Worm (Caenorhabditis elegans) whole organism, L4 larva: ENCODE results near the gene F52D2.5.

Experiments
- Y75B8A.6 ChIP-seq: fragments of 200-800 bp; sonication (Bioruptor generic); IDR thresholded peaks from 2 replicates; pipeline ENCODE4 v1.3.6; 2022; ENCODE audit warnings: missing genetic modification reagents, missing genetic modification characterization, missing compliant biosample characterization
- nhr-11 ChIP-seq: fragments of 150-350 bp; optimal IDR thresholded peaks from 2 replicates; lab custom pipeline; 2014; ENCODE audit warnings: missing biosample characterization, missing genetic modification characterization
- pqm-1 ChIP-seq: sonication (generic microtip); optimal IDR thresholded peaks from 2 replicates; lab custom pipeline; 2017; ENCODE audit warnings: missing biosample characterization, missing genetic modification characterization

DNA sequence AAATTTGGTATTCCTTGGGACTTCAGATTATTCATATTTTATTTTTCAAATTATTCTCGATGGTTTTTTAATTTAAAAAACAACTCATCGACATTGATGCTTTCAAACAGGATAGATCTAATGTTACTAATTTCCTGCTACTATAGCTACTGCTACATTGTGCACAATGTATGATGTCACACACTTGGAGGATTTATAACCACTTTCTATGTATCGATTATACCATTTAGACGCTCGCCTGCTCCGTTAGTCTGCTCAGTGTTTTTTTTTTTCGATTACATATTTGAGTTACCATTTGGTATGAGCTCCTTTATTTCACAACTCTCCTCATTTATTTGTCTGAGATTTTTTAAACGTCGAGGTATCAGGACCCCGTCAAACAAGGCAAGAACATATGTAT, 15.8 kb upstream of the F52D2.5 start, which contains the start of gene Y40A1A.2:
- TF ChIP-seq nhr-11 (tag; lab: Kevin White, UChicago) (no peak), pqm-1 (tag; lab: Kevin White, UChicago) (no peak), Y75B8A.6 (GFP tag; lab: Robert Waterston, UW) (no peak)
